Worm (Caenorhabditis elegans) whole organism, L1 larva: ENCODE results near the gene F31F7.1.

ENCODE experiments used
- F16B12.6 ChIP-seq: fragments of 150-350 bp; optimal IDR thresholded peaks from 2 replicates; lab custom pipeline; 2014; ENCODE audit warnings: missing biosample characterization, missing genetic modification characterization
- aha-1 ChIP-seq: fragments of 150-350 bp; optimal IDR thresholded peaks from 2 replicates; lab custom pipeline; 2014; ENCODE audit warnings: missing biosample characterization, missing genetic modification characterization
- aly-2 ChIP-seq: fragments of 150-350 bp; optimal IDR thresholded peaks from 2 replicates; lab custom pipeline; 2014; ENCODE audit warnings: missing biosample characterization, missing genetic modification characterization
- blmp-1 ChIP-seq: fragments of 150-350 bp; optimal IDR thresholded peaks from 2 replicates; lab custom pipeline; 2014; ENCODE audit warnings: missing biosample characterization, missing genetic modification characterization
- ceh-63 ChIP-seq: fragments of 200-800 bp; sonication (Bioruptor generic); optimal IDR thresholded peaks from 2 replicates; lab custom pipeline; 2018; ENCODE audit warnings: mild to moderate bottlenecking, missing genetic modification characterization, missing compliant biosample characterization
- ceh-8 ChIP-seq: fragments of 200-800 bp; sonication (Bioruptor generic); optimal IDR thresholded peaks from 2 replicates; lab custom pipeline; 2018; ENCODE audit warnings: mild to moderate bottlenecking, missing genetic modification characterization, moderate library complexity, missing compliant biosample characterization
- ceh-82 ChIP-seq, 3 experiments: fragments of 150-350 bp in 1 of 3; sonication (generic microtip) in 2 of 3; optimal IDR thresholded peaks; 2 replicates each; lab custom pipeline; 2014 to 2017; ENCODE audit warnings: missing biosample characterization in 3 of 3, missing genetic modification characterization in 3 of 3
- ceh-88 ChIP-seq: fragments of 200-800 bp; sonication (Bioruptor generic); IDR thresholded peaks from 2 replicates; pipeline ENCODE4 v1.3.6; 2022; ENCODE audit warnings: missing genetic modification characterization, missing compliant biosample characterization
- efl-1 ChIP-seq, 4 experiments: fragments of 150-350 bp; optimal IDR thresholded peaks in 3 of 4; peaks in 1 of 4; 1 replicate in 1 of 4; 2 replicates in 3 of 4; lab custom pipeline; 2014; ENCODE audit warnings: missing biosample characterization in 2 of 4, missing genetic modification characterization in 2 of 4, missing genetic modification reagents in 2 of 4
- efl-3 ChIP-seq: fragments of 200-800 bp; sonication (Bioruptor generic); optimal IDR thresholded peaks from 2 replicates; lab custom pipeline; 2018; ENCODE audit warnings: mild to moderate bottlenecking, missing genetic modification characterization, missing compliant biosample characterization
- egl-13 ChIP-seq: sonication (generic microtip); optimal IDR thresholded peaks from 2 replicates; lab custom pipeline; 2016; ENCODE audit warnings: missing genotype, missing genetic modification reagents, missing genetic modification characterization, missing compliant biosample characterization
- elt-3 ChIP-seq, 6 experiments: fragments of 150-350 bp in 1 of 6; sonication (generic microtip); optimal IDR thresholded peaks; 2 replicates each; lab custom pipeline; 2017 to 2018; ENCODE audit warnings: missing biosample characterization in 6 of 6, missing genetic modification characterization in 6 of 6, inconsistent platforms in 1 of 6
- fkh-10 ChIP-seq: sonication (generic microtip); optimal IDR thresholded peaks from 2 replicates; lab custom pipeline; 2017; ENCODE audit warnings: missing biosample characterization, missing genetic modification reagents, missing genetic modification characterization
- fos-1 ChIP-seq: fragments of 150-350 bp; optimal IDR thresholded peaks from 2 replicates; lab custom pipeline; 2014; ENCODE audit warnings: missing biosample characterization, missing genetic modification characterization
- hlh-4 ChIP-seq: sonication (generic microtip); optimal IDR thresholded peaks from 2 replicates; lab custom pipeline; 2016; ENCODE audit warnings: mild to moderate bottlenecking, missing genetic modification characterization, missing compliant biosample characterization
- hpl-2 ChIP-seq: fragments of 150-350 bp; optimal IDR thresholded peaks from 2 replicates; lab custom pipeline; 2014; ENCODE audit warnings: missing biosample characterization, missing genetic modification reagents, missing genetic modification characterization
- isw-1 ChIP-seq: fragments of 200-800 bp; sonication (Bioruptor generic); IDR thresholded peaks from 2 replicates; pipeline ENCODE4 v1.3.6; 2022; ENCODE audit warnings: missing genetic modification characterization, missing compliant biosample characterization
- lin-14 ChIP-seq: fragments of 200-800 bp; sonication (Bioruptor generic); optimal IDR thresholded peaks from 2 replicates; lab custom pipeline; 2018; ENCODE audit warnings: mild to moderate bottlenecking, missing genetic modification characterization, moderate library complexity, missing compliant biosample characterization
- lin-35 ChIP-seq, 2 experiments: fragments of 150-350 bp; optimal IDR thresholded peaks; 2 replicates each; lab custom pipeline; 2014; ENCODE audit warnings: missing biosample characterization in 2 of 2, missing genetic modification characterization in 2 of 2, missing genetic modification reagents in 2 of 2
- lin-39 ChIP-seq: fragments of 150-350 bp; optimal IDR thresholded peaks from 2 replicates; lab custom pipeline; 2014; ENCODE audit warnings: missing biosample characterization, missing genetic modification reagents, missing genetic modification characterization
- lsy-2 ChIP-seq, 2 experiments: fragments of 150-350 bp; optimal IDR thresholded peaks; 2 replicates each; lab custom pipeline; 2014; ENCODE audit warnings: missing biosample characterization in 2 of 2, missing genetic modification characterization in 2 of 2
- mab-9 ChIP-seq: fragments of 200-800 bp; sonication (Bioruptor generic); IDR thresholded peaks from 2 replicates; pipeline ENCODE4 v1.3.6; 2022; ENCODE audit warnings: missing genetic modification reagents, missing genetic modification characterization, missing compliant biosample characterization
- mef-2 ChIP-seq: fragments of 150-350 bp; optimal IDR thresholded peaks from 2 replicates; lab custom pipeline; 2014; ENCODE audit warnings: missing biosample characterization, missing genetic modification characterization
- mep-1 ChIP-seq: fragments of 150-350 bp; optimal IDR thresholded peaks from 2 replicates; lab custom pipeline; 2014; ENCODE audit warnings: missing biosample characterization, missing genetic modification characterization
- nhr-12 ChIP-seq: sonication (generic microtip); optimal IDR thresholded peaks from 2 replicates; lab custom pipeline; 2017; ENCODE audit warnings: missing biosample characterization, missing genetic modification characterization
- nhr-20 ChIP-seq: sonication (generic microtip); optimal IDR thresholded peaks from 2 replicates; lab custom pipeline; 2016; ENCODE audit warnings: mild to moderate bottlenecking, missing genetic modification characterization, missing compliant biosample characterization
- nhr-28 ChIP-seq: fragments of 150-350 bp; optimal IDR thresholded peaks from 2 replicates; lab custom pipeline; 2014; ENCODE audit warnings: missing biosample characterization, missing genetic modification characterization
- nhr-71 ChIP-seq: sonication (generic microtip); optimal IDR thresholded peaks from 2 replicates; lab custom pipeline; 2016; ENCODE audit warnings: mild to moderate bottlenecking, missing genetic modification characterization, moderate library complexity, missing compliant biosample characterization
- nhr-77 ChIP-seq: fragments of 150-350 bp; optimal IDR thresholded peaks from 2 replicates; lab custom pipeline; 2014; ENCODE audit warnings: missing biosample characterization, missing genetic modification characterization
- nhr-85 ChIP-seq: sonication (generic microtip); peaks from one replicate; lab custom pipeline; 2016; ENCODE audit warnings: missing genetic modification characterization, inconsistent platforms, missing compliant biosample characterization
- pax-3 ChIP-seq: fragments of 200-800 bp; sonication (Bioruptor generic); optimal IDR thresholded peaks from 2 replicates; lab custom pipeline; 2018; ENCODE audit warnings: mild to moderate bottlenecking, missing genetic modification characterization, moderate library complexity, missing compliant biosample characterization
- snpc-4 ChIP-seq: fragments of 150-350 bp; optimal IDR thresholded peaks from 2 replicates; lab custom pipeline; 2014; ENCODE audit warnings: missing biosample characterization, missing genetic modification characterization
- snu-23 ChIP-seq: sonication (generic microtip); optimal IDR thresholded peaks from 2 replicates; lab custom pipeline; 2016; ENCODE audit warnings: missing genetic modification characterization, missing compliant biosample characterization
- sptf-1 ChIP-seq: fragments of 150-350 bp; optimal IDR thresholded peaks from 2 replicates; lab custom pipeline; 2014; ENCODE audit warnings: missing biosample characterization, missing genetic modification characterization
- sup-37 ChIP-seq: fragments of 200-800 bp; sonication (Bioruptor generic); optimal IDR thresholded peaks from 2 replicates; lab custom pipeline; 2018; ENCODE audit warnings: mild to moderate bottlenecking, missing genetic modification characterization, missing compliant biosample characterization
- tlp-1 ChIP-seq: fragments of 150-350 bp; optimal IDR thresholded peaks from 2 replicates; lab custom pipeline; 2014; ENCODE audit warnings: missing biosample characterization, missing genetic modification characterization
- unc-30 ChIP-seq: sonication (generic microtip); optimal IDR thresholded peaks from 2 replicates; lab custom pipeline; 2017; ENCODE audit warnings: missing biosample characterization, missing genetic modification characterization
- unc-86 ChIP-seq: sonication (generic microtip); optimal IDR thresholded peaks from 2 replicates; lab custom pipeline; 2016; ENCODE audit warnings: missing genetic modification characterization, missing compliant biosample characterization
- unc-98 ChIP-seq: fragments of 200-800 bp; sonication (Bioruptor generic); IDR thresholded peaks from 2 replicates; pipeline ENCODE4 v1.3.6; 2022; ENCODE audit warnings: missing genetic modification characterization, missing compliant biosample characterization
- xbp-1 ChIP-seq: sonication (generic microtip); optimal IDR thresholded peaks from 2 replicates; lab custom pipeline; 2016; ENCODE audit warnings: missing genetic modification characterization, missing compliant biosample characterization
- zag-1 ChIP-seq: fragments of 150-350 bp; optimal IDR thresholded peaks from 2 replicates; lab custom pipeline; 2014; ENCODE audit warnings: missing biosample characterization, missing genetic modification characterization

F31F7.1 gene

ce11 chrV:6231902-6232340, 44.3 kb upstream of the F31F7.1 start (continued):
- TF ChIP-seq ceh-8 (GFP tag; lab: Kevin White, UChicago) (peak; percentile 76), xbp-1 (tag; lab: Kevin White, UChicago) (no peak), unc-98 (GFP tag; lab: Robert Waterston, UW) (no peak), unc-86 (tag; lab: Kevin White, UChicago) (no peak), nhr-28 (tag; lab: Kevin White, UChicago) (no peak)
- TF ChIP-seq, all 84 proteins: peak for 19

DNA sequence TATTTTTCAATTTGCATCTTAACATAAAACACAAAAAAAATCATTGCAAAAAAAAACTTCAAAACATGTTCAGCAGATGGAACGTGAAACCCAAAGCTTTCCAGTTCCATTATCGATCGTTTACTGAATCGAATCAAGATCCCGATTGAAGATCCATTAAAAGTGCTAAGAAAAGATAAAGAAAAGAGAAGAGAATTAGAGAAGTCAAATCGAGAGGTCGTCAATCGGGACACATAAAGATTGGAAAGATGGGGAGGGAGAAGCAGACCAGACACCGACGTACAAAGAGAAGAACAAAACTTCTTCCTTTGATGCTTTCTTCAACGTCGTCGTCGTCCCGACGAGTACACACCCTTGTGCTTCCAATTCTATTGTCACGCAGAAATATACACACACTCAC, 43.4 kb upstream of the F31F7.1 start:
- peak; percentile 38 for TF ChIP-seq nhr-71 (tag; lab: Kevin White, UChicago)
- TF ChIP-seq isw-1 (GFP tag; lab: Robert Waterston, UW): 0 out of 2 replicates have a peak, but pooled peaks have one; percentile 5
- no peak for TF ChIP-seq ceh-82 (tag; optimal IDR thresholded peaks at IDR 0.05; lab: Kevin White, UChicago)
- TF ChIP-seq elt-3 (tag; optimal IDR thresholded peaks at IDR 0.05; lab: Kevin White, UChicago): peak in 1 of 6 experiments; percentile 11
- TF ChIP-seq snu-23 (GFP tag; lab: Kevin White, UChicago): peak; percentile 6
- no peak for TF ChIP-seq sup-37
- peak in 1 of 2 experiments; percentile 4 for TF ChIP-seq lin-35 (GFP tag; optimal IDR thresholded peaks at IDR 0.05; lab: Kevin White, UChicago)
- TF ChIP-seq lin-14 (GFP tag; lab: Kevin White, UChicago): peak; percentile 63
- no peak for TF ChIP-seq lin-39 (tag; lab: Kevin White, UChicago)
- no peak for TF ChIP-seq F16B12.6 (tag; lab: Kevin White, UChicago)
- no peak for TF ChIP-seq pax-3 (tag; lab: Kevin White, UChicago)
- peak; percentile 2 to 5 for TF ChIP-seq lsy-2 (tag; optimal IDR thresholded peaks at IDR 0.05; lab: Kevin White, UChicago)
- peak; percentile 53 for TF ChIP-seq blmp-1 (tag; lab: Kevin White, UChicago)
- no peak for TF ChIP-seq hlh-4 (tag; lab: Kevin White, UChicago)
- TF ChIP-seq efl-1 (optimal IDR thresholded peaks at IDR 0.05; lab: Kevin White, UChicago): no peak
- peak in 1 of 2 experiments; percentile 82 for TF ChIP-seq efl-1 (GFP tag; optimal IDR thresholded peaks at IDR 0.05 in 1 of 2; lab: Kevin White, UChicago)
- TF ChIP-seq fkh-10 (GFP tag; lab: Kevin White, UChicago): peak; percentile 44
- peak; percentile 8 for TF ChIP-seq unc-86 (tag; lab: Kevin White, UChicago)
- TF ChIP-seq mep-1 (tag; lab: Kevin White, UChicago): peak; percentile 52
- no peak for TF ChIP-seq mef-2 (tag; lab: Kevin White, UChicago)
- no peak for TF ChIP-seq ceh-63 (GFP tag; lab: Kevin White, UChicago)
- TF ChIP-seq unc-30 (tag; lab: Kevin White, UChicago): no peak
- TF ChIP-seq aha-1 (tag; lab: Kevin White, UChicago): no peak
- no peak for TF ChIP-seq ceh-88
- TF ChIP-seq nhr-85 (tag; lab: Kevin White, UChicago): peak; percentile 72

DNA sequence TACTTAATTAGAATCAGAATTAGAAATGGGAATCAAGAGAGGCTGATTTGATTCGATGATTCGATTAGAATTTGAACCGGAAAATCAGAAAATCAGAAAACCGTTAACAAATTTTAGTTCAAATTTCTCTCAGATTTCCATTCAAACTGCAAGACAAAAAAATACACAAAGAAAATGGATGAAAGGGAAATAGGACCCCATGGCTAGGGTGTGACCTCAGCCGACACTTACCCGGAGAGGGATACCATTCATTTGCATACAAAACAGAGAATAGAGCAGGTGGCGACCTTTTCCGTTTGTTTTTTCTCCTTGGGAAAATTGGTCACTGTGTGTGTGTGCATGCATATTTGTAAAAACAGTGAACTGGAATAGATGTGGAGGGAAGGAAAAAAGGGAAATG, 42.3 kb upstream of the F31F7.1 start:
- no peak for TF ChIP-seq snpc-4 (tag; lab: Kevin White, UChicago)
- no peak for TF ChIP-seq ceh-8 (GFP tag; lab: Kevin White, UChicago)
- no peak for TF ChIP-seq nhr-12 (tag; lab: Kevin White, UChicago)
- no peak for TF ChIP-seq efl-3 (GFP tag; lab: Kevin White, UChicago)
- TF ChIP-seq hpl-2 (GFP tag; lab: Kevin White, UChicago): no peak
- TF ChIP-seq mef-2 (tag; lab: Kevin White, UChicago): no peak
- TF ChIP-seq nhr-85 (tag; lab: Kevin White, UChicago): peak; percentile 72
- no peak for TF ChIP-seq nhr-77
- TF ChIP-seq blmp-1 (tag; lab: Kevin White, UChicago): peak; percentile 47
- no peak for TF ChIP-seq egl-13
- TF ChIP-seq zag-1 (tag; lab: Kevin White, UChicago): no peak
- TF ChIP-seq nhr-20 (tag; lab: Kevin White, UChicago): no peak
- no peak for TF ChIP-seq mab-9 (GFP tag; lab: Robert Waterston, UW)
- TF ChIP-seq sptf-1 (tag; lab: Kevin White, UChicago): no peak
- TF ChIP-seq mep-1 (tag; lab: Kevin White, UChicago): no peak
- no peak for TF ChIP-seq pax-3 (tag; lab: Kevin White, UChicago)
- TF ChIP-seq fos-1 (tag; lab: Kevin White, UChicago): no peak
- no peak for TF ChIP-seq xbp-1 (tag; lab: Kevin White, UChicago)
- TF ChIP-seq lin-14 (GFP tag; lab: Kevin White, UChicago): peak; percentile 3
- TF ChIP-seq tlp-1 (tag; lab: Kevin White, UChicago): no peak
- no peak for TF ChIP-seq aly-2 (tag; lab: Kevin White, UChicago)
